Worm (Caenorhabditis elegans) whole organism, mixed stage, embryonic: ENCODE measurements around the gene elt-4.

ENCODE experiments used
- elt-1 ChIP-seq: sonication (generic microtip); optimal IDR thresholded peaks from 2 replicates; lab custom pipeline; 2017; ENCODE audit warnings: missing genetic modification characterization, mild to moderate bottlenecking, missing compliant biosample characterization, antibody characterized with exemption, moderate library complexity, borderline replicate concordance; ENCODE audit not compliant: insufficient read depth
- elt-3 ChIP-seq: fragments of 150-350 bp; optimal IDR thresholded peaks from 2 replicates; lab custom pipeline; 2014; ENCODE audit warnings: missing biosample characterization, missing genetic modification characterization
- lsy-2 ChIP-seq: fragments of 150-350 bp; optimal IDR thresholded peaks from 2 replicates; lab custom pipeline; 2014; ENCODE audit warnings: missing biosample characterization, missing genetic modification characterization
- nhr-237 ChIP-seq: fragments of 150-350 bp; optimal IDR thresholded peaks from 2 replicates; lab custom pipeline; 2014; ENCODE audit warnings: missing biosample characterization, missing genetic modification characterization
- snpc-4 ChIP-seq: fragments of 150-350 bp; optimal IDR thresholded peaks from 2 replicates; lab custom pipeline; 2014; ENCODE audit warnings: missing biosample characterization, missing genetic modification characterization
- unc-62 ChIP-seq: fragments of 150-350 bp; optimal IDR thresholded peaks from 2 replicates; lab custom pipeline; 2014; ENCODE audit warnings: missing biosample characterization, missing genetic modification reagents, missing genetic modification characterization
- ztf-11 ChIP-seq: fragments of 150-350 bp; optimal IDR thresholded peaks from 2 replicates; lab custom pipeline; 2014; ENCODE audit warnings: missing biosample characterization, missing genetic modification characterization

DNA sequence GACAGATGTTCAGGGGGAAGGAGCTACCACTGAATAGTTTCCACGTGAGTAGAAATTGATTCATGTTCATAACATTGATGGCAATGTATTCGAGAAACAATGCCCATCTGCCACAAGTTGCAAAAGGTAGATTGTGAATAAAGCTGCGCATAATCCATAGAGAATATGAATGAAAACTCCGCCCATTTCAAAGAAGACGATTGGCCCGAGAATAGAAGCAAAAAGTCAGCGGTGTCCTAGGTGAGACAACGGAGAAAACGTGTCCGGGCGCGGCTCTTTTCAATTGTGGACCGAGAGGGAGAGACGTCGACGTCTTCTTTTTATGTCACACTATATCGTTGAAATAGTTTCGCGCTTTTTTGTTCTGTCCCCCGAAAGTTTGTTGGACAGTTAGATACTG is 24.3 kb downstream of the elt-4 start, which contains the start of gene vab-3:
- TF ChIP-seq elt-1: no peak
- TF ChIP-seq ztf-11 (tag; lab: Kevin White, UChicago): no peak
- TF ChIP-seq elt-3 (tag; lab: Kevin White, UChicago): no peak
- no peak for TF ChIP-seq snpc-4 (tag; lab: Kevin White, UChicago)
- no peak for TF ChIP-seq lsy-2 (tag; lab: Kevin White, UChicago)
- TF ChIP-seq unc-62 (GFP tag; lab: Kevin White, UChicago): no peak
- TF ChIP-seq nhr-237 (tag; lab: Kevin White, UChicago): no peak
